Worm (Caenorhabditis elegans) whole organism, L2 larva: ENCODE results near the gene ttll-4.

Experiments used
- C34F6.9 ChIP-seq: fragments of 150-350 bp; optimal IDR thresholded peaks from 2 replicates; lab custom pipeline; 2014; ENCODE audit warnings: missing biosample characterization, missing genetic modification characterization
- F13H6.1 ChIP-seq: sonication (generic microtip); optimal IDR thresholded peaks from 2 replicates; lab custom pipeline; 2016; ENCODE audit warnings: missing genetic modification characterization, missing compliant biosample characterization
- alr-1 ChIP-seq: fragments of 150-350 bp; optimal IDR thresholded peaks from 2 replicates; lab custom pipeline; 2014; ENCODE audit warnings: missing biosample characterization, missing genetic modification characterization
- aly-2 ChIP-seq: fragments of 150-350 bp; optimal IDR thresholded peaks from 2 replicates; lab custom pipeline; 2014; ENCODE audit warnings: missing biosample characterization, missing genetic modification characterization
- ama-1 ChIP-seq: fragments of 150-350 bp; optimal IDR thresholded peaks from 2 replicates; lab custom pipeline; 2018; ENCODE audit warnings: inconsistent platforms
- crh-2 ChIP-seq: sonication (generic microtip); optimal IDR thresholded peaks from 2 replicates; lab custom pipeline; 2017; ENCODE audit warnings: missing biosample characterization, missing genetic modification characterization
- dmd-4 ChIP-seq: sonication (generic microtip); optimal IDR thresholded peaks from 2 replicates; lab custom pipeline; 2017; ENCODE audit warnings: missing biosample characterization, missing genetic modification characterization
- elt-1 ChIP-seq: fragments of 150-350 bp; optimal IDR thresholded peaks from 2 replicates; lab custom pipeline; 2014; ENCODE audit warnings: missing biosample characterization, missing genetic modification characterization
- elt-3 ChIP-seq: sonication (generic microtip); optimal IDR thresholded peaks from 2 replicates; lab custom pipeline; 2017; ENCODE audit warnings: missing biosample characterization, missing genetic modification characterization
- fos-1 ChIP-seq: fragments of 150-350 bp; optimal IDR thresholded peaks from 2 replicates; lab custom pipeline; 2014; ENCODE audit warnings: missing biosample characterization, missing genetic modification characterization
- gmeb-1 ChIP-seq: fragments of 150-350 bp; optimal IDR thresholded peaks from 2 replicates; lab custom pipeline; 2014; ENCODE audit warnings: missing biosample characterization, missing genetic modification characterization
- lin-13 ChIP-seq: fragments of 150-350 bp; optimal IDR thresholded peaks from 2 replicates; lab custom pipeline; 2014; ENCODE audit warnings: missing biosample characterization, missing genetic modification reagents, missing genetic modification characterization
- lin-39 ChIP-seq: fragments of 150-350 bp; optimal IDR thresholded peaks from 2 replicates; lab custom pipeline; 2014; ENCODE audit warnings: missing biosample characterization, missing genetic modification reagents, missing genetic modification characterization
- lsy-2 ChIP-seq, 2 experiments: fragments of 150-350 bp in 1 of 2; sonication (generic microtip) in 1 of 2; optimal IDR thresholded peaks; 2 replicates each; lab custom pipeline; 2014 to 2017; ENCODE audit warnings: missing biosample characterization in 2 of 2, missing genetic modification characterization in 2 of 2
- mab-5 ChIP-seq: fragments of 150-350 bp; optimal IDR thresholded peaks from 2 replicates; lab custom pipeline; 2014; ENCODE audit warnings: missing biosample characterization, missing genetic modification characterization
- mbf-1 ChIP-seq: sonication (generic microtip); optimal IDR thresholded peaks from 2 replicates; lab custom pipeline; 2017; ENCODE audit warnings: missing biosample characterization, missing genetic modification characterization
- mdl-1 ChIP-seq, 2 experiments: fragments of 150-350 bp in 1 of 2; sonication (generic microtip) in 1 of 2; optimal IDR thresholded peaks; 2 replicates each; lab custom pipeline; 2017; ENCODE audit warnings: missing biosample characterization in 2 of 2, missing genetic modification characterization in 2 of 2
- nhr-11 ChIP-seq: fragments of 150-350 bp; optimal IDR thresholded peaks from 2 replicates; lab custom pipeline; 2014; ENCODE audit warnings: missing biosample characterization, missing genetic modification characterization
- nhr-12 ChIP-seq: fragments of 150-350 bp; optimal IDR thresholded peaks from 2 replicates; lab custom pipeline; 2014; ENCODE audit warnings: missing biosample characterization, missing genetic modification characterization
- nhr-129 ChIP-seq: fragments of 150-350 bp; optimal IDR thresholded peaks from 2 replicates; lab custom pipeline; 2014; ENCODE audit warnings: missing biosample characterization, missing genetic modification characterization
- nhr-21 ChIP-seq: fragments of 150-350 bp; optimal IDR thresholded peaks from 2 replicates; lab custom pipeline; 2014; ENCODE audit warnings: missing biosample characterization, missing genetic modification characterization
- nhr-23 ChIP-seq: fragments of 150-350 bp; optimal IDR thresholded peaks from 2 replicates; lab custom pipeline; 2014; ENCODE audit warnings: missing biosample characterization, missing genetic modification reagents, missing genetic modification characterization
- nhr-237 ChIP-seq: fragments of 150-350 bp; optimal IDR thresholded peaks from 2 replicates; lab custom pipeline; 2014; ENCODE audit warnings: missing biosample characterization, missing genetic modification characterization
- nhr-25 ChIP-seq: fragments of 150-350 bp; sonication (generic microtip); optimal IDR thresholded peaks from 3 replicates; lab custom pipeline; 2014; ENCODE audit warnings: missing biosample characterization, missing genetic modification characterization
- nhr-6 ChIP-seq: fragments of 150-350 bp; optimal IDR thresholded peaks from 2 replicates; lab custom pipeline; 2014; ENCODE audit warnings: missing biosample characterization, missing genetic modification characterization
- nhr-77 ChIP-seq: fragments of 150-350 bp; optimal IDR thresholded peaks from 2 replicates; lab custom pipeline; 2014; ENCODE audit warnings: missing biosample characterization, missing genetic modification characterization
- peb-1 ChIP-seq: fragments of 150-350 bp; optimal IDR thresholded peaks from 2 replicates; lab custom pipeline; 2014; ENCODE audit warnings: missing biosample characterization, missing genetic modification characterization
- skn-1 ChIP-seq: sonication (generic microtip); optimal IDR thresholded peaks from 2 replicates; lab custom pipeline; 2017; ENCODE audit warnings: missing biosample characterization, missing genetic modification characterization
- sma-3 ChIP-seq: sonication (generic microtip); optimal IDR thresholded peaks from 2 replicates; lab custom pipeline; 2016; ENCODE audit warnings: missing genetic modification reagents, missing genetic modification characterization, missing compliant biosample characterization
- sma-9 ChIP-seq, 2 experiments: fragments of 150-350 bp in 1 of 2; sonication (generic microtip) in 1 of 2; optimal IDR thresholded peaks; 2 replicates each; lab custom pipeline; 2014 to 2016; ENCODE audit warnings: missing genetic modification characterization in 2 of 2, mild to moderate bottlenecking in 1 of 2, missing biosample characterization in 1 of 2, missing compliant biosample characterization in 1 of 2, missing genetic modification reagents in 1 of 2, moderate library complexity in 1 of 2
- snpc-4 ChIP-seq: fragments of 150-350 bp; optimal IDR thresholded peaks from 2 replicates; lab custom pipeline; 2014; ENCODE audit warnings: missing biosample characterization, missing genetic modification characterization
- unc-55 ChIP-seq: fragments of 150-350 bp; sonication (generic microtip); optimal IDR thresholded peaks from 3 replicates; lab custom pipeline; 2014; ENCODE audit warnings: missing biosample characterization, missing genetic modification reagents, missing genetic modification characterization
- unc-62 ChIP-seq: fragments of 150-350 bp; optimal IDR thresholded peaks from 2 replicates; lab custom pipeline; 2014; ENCODE audit warnings: missing biosample characterization, missing genetic modification reagents, missing genetic modification characterization
- ztf-1 ChIP-seq: fragments of 200-800 bp; sonication (Bioruptor generic); conservative IDR thresholded peaks from 2 replicates; pipeline ENCODE4 v1.3.6; 2022; ENCODE audit warnings: missing genetic modification characterization, missing compliant biosample characterization
- ztf-11 ChIP-seq: sonication (generic microtip); optimal IDR thresholded peaks from 2 replicates; lab custom pipeline; 2017; ENCODE audit warnings: missing biosample characterization, missing genetic modification characterization
- ztf-4 ChIP-seq: fragments of 150-350 bp; optimal IDR thresholded peaks from 2 replicates; lab custom pipeline; 2014; ENCODE audit warnings: missing biosample characterization, missing genetic modification characterization

The ttll-4 gene

DNA sequence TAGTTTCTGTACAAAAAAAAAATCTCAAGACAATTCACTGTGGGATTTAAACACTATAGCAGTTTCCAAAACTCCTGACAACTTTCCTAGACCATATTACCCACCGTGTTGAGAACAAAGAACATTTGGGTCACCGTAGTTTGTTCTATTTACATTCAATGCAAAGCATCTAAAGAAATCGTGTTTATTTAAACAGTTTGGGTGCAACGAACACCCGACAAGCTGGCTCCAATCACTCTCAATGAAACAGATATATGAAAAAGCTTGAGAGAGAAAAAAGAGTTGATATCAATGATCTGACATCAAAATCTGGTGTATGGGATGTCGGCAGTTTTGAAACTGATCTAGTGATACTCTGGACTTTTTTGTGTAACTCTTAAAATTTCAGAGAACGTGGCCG, 31.0 kb downstream of the ttll-4 start:
- TF ChIP-seq lsy-2 (tag; optimal IDR thresholded peaks at IDR 0.05; lab: Kevin White, UChicago) (peak in 1 of 2 experiments; percentile 20), lin-13 (GFP tag; lab: Kevin White, UChicago) (no peak), gmeb-1 (tag; lab: Kevin White, UChicago) (no peak), aly-2 (tag; lab: Kevin White, UChicago) (no peak), sma-9 (GFP tag; optimal IDR thresholded peaks at IDR 0.05; lab: Kevin White, UChicago) (peak; percentile 20), sma-9 (tag; optimal IDR thresholded peaks at IDR 0.05; lab: Kevin White, UChicago) (no peak), mdl-1 (tag; optimal IDR thresholded peaks at IDR 0.05; lab: Kevin White, UChicago) (no peak), sma-3 (GFP tag; lab: Kevin White, UChicago) (no peak), F13H6.1 (tag; lab: Kevin White, UChicago) (peak; percentile 39)

DNA sequence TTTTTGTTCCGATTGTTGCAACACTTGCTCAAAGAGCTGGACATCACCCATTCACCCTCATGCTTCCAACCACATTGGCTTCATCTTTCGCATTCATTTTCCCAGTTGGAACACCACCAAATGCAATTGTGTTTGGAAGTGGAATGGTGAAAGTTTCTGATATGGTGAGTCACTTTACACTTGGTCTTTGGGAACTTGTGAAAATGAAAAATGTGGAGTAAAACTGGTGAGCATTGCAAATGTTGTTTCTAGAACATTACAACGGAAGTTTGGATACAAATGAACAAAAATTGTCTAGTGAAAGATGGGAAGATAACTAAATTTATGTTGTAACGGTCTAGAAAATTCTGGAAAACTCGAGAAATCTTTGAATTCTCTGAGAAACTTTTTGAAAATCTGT, 32.3 kb downstream of the ttll-4 start:
- no peak for TF ChIP-seq unc-55
- TF ChIP-seq nhr-6 (tag; lab: Kevin White, UChicago): no peak
- no peak for TF ChIP-seq nhr-25
- no peak for TF ChIP-seq mbf-1 (tag; lab: Kevin White, UChicago)
- no peak for TF ChIP-seq F13H6.1 (tag; lab: Kevin White, UChicago)
- no peak for TF ChIP-seq ztf-11 (tag; lab: Kevin White, UChicago)
- TF ChIP-seq ztf-4 (tag; lab: Kevin White, UChicago): no peak

DNA sequence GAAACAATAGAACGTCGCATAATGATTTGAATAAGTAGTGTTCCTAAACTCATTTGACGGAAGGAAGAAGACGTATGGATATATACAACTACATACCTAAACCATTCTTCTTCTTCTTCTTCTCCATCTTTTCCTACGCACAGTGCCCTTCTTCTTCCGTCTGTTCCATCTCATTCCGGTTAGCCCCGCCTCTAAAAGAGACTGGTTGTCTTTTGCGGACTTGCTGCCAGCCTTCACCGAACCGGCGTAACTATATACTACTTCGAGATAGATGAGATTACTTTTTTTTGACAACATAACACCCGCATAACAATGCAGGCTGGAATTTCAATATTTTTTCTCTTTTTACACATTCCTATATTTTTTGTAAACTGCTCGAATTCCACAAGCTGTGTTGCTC, 36.4 kb downstream of the ttll-4 start, which contains the start of the genes K08E5.5 and mua-3:
K08E5.5 (minus strand) TSS at position 101 of the 400 bp plus-strand sequence.
mua-3 (plus strand) TSS at position 313 of the 400 bp plus-strand sequence.
- TF ChIP-seq mbf-1 (tag; lab: Kevin White, UChicago): no peak
- TF ChIP-seq peb-1 (tag; lab: Kevin White, UChicago): no peak
- no peak for TF ChIP-seq ama-1
- TF ChIP-seq mdl-1 (tag; optimal IDR thresholded peaks at IDR 0.05; lab: Kevin White, UChicago): no peak
- no peak for TF ChIP-seq unc-55
- no peak for TF ChIP-seq snpc-4 (tag; lab: Kevin White, UChicago)
- no peak for TF ChIP-seq ztf-4 (tag; lab: Kevin White, UChicago)
- TF ChIP-seq skn-1: no peak
- TF ChIP-seq elt-3: no peak
- no peak for TF ChIP-seq nhr-12 (tag; lab: Kevin White, UChicago)
- no peak for TF ChIP-seq unc-62 (GFP tag; lab: Kevin White, UChicago)
- TF ChIP-seq lin-39 (tag; lab: Kevin White, UChicago): no peak
- no peak for TF ChIP-seq mab-5 (tag; lab: Kevin White, UChicago)
- no peak for TF ChIP-seq lin-13 (GFP tag; lab: Kevin White, UChicago)
- no peak for TF ChIP-seq crh-2
- TF ChIP-seq C34F6.9: no peak

ce11 chrIII:10170265-10170664, 46.3 kb downstream of the ttll-4 start:
- peak; percentile 58 for TF ChIP-seq fos-1 (tag; lab: Kevin White, UChicago)
- peak; percentile 7 for TF ChIP-seq nhr-21
- TF ChIP-seq skn-1: no peak

ce11 chrIII:10178023-10178422, 54.0 kb downstream of the ttll-4 start:
- TF ChIP-seq nhr-129 (tag; lab: Kevin White, UChicago): no peak
- no peak for TF ChIP-seq nhr-25
- no peak for TF ChIP-seq aly-2 (tag; lab: Kevin White, UChicago)
- TF ChIP-seq F13H6.1 (tag; lab: Kevin White, UChicago): no peak
- TF ChIP-seq sma-9 (GFP tag; optimal IDR thresholded peaks at IDR 0.05; lab: Kevin White, UChicago): no peak
- no peak for TF ChIP-seq sma-9 (tag; optimal IDR thresholded peaks at IDR 0.05; lab: Kevin White, UChicago)
- no peak for TF ChIP-seq nhr-11 (tag; lab: Kevin White, UChicago)
- TF ChIP-seq nhr-77 (tag; lab: Kevin White, UChicago): no peak
- no peak for TF ChIP-seq alr-1
- TF ChIP-seq dmd-4 (tag; lab: Kevin White, UChicago): no peak
- TF ChIP-seq ztf-11 (tag; lab: Kevin White, UChicago): no peak
- TF ChIP-seq mbf-1 (tag; lab: Kevin White, UChicago): no peak
- TF ChIP-seq nhr-23 (tag; lab: Kevin White, UChicago): no peak
- no peak for TF ChIP-seq elt-1 (tag; lab: Kevin White, UChicago)
- no peak for TF ChIP-seq ztf-1 (GFP tag; lab: Robert Waterston, UW)
- TF ChIP-seq nhr-237 (tag; lab: Kevin White, UChicago): no peak
- TF ChIP-seq mab-5 (tag; lab: Kevin White, UChicago): no peak
- TF ChIP-seq lsy-2 (tag; optimal IDR thresholded peaks at IDR 0.05; lab: Kevin White, UChicago): no peak
- TF ChIP-seq lin-39 (tag; lab: Kevin White, UChicago): no peak
- TF ChIP-seq, all 48 proteins: peak for 0
